Fruit fly (Drosophila melanogaster) whole organism, pupa: ENCODE results near the gene CG11581.
A peak's percentile ranks its signal among the peaks of the same experiment; 100 is the strongest.

ENCODE experiments used
- CG10348 ChIP-seq: fragments of 200-800 bp; sonication (Bioruptor generic); IDR thresholded peaks from 2 replicates; pipeline ENCODE4 v1.3.6; 2022; ENCODE audit warnings: missing biosample characterization, missing genetic modification characterization
- CG14655 ChIP-seq: fragments of 200-800 bp; sonication (Bioruptor generic); optimal IDR thresholded peaks from 3 replicates; lab custom pipeline; 2017; ENCODE audit warnings: mild to moderate bottlenecking, missing biosample characterization, missing genetic modification reagents, missing genetic modification characterization
- CG15710 ChIP-seq: fragments of 200-800 bp; sonication (Bioruptor generic); optimal IDR thresholded peaks from 2 replicates; lab custom pipeline; 2018; ENCODE audit warnings: missing biosample characterization, mild to moderate bottlenecking, missing genetic modification characterization, moderate library complexity
- CG17806 ChIP-seq: fragments of 200-800 bp; sonication (Bioruptor generic); optimal IDR thresholded peaks from 2 replicates; lab custom pipeline; 2018; ENCODE audit warnings: missing biosample characterization, mild to moderate bottlenecking, missing genetic modification characterization, moderate library complexity
- CG4496 ChIP-seq: fragments of 200-800 bp; sonication (Bioruptor generic); IDR thresholded peaks from 3 replicates; pipeline ENCODE4 v1.3.6; 2022; ENCODE audit warnings: missing biosample characterization, missing genetic modification characterization
- CG8159 ChIP-seq: fragments of 200-800 bp; sonication (Bioruptor generic); optimal IDR thresholded peaks from 3 replicates; lab custom pipeline; 2018; ENCODE audit warnings: missing biosample characterization, mild to moderate bottlenecking, missing genetic modification characterization, moderate library complexity
- CG8301 ChIP-seq: fragments of 200-800 bp; sonication (Bioruptor generic); optimal IDR thresholded peaks from 2 replicates; lab custom pipeline; 2018; ENCODE audit warnings: missing biosample characterization, mild to moderate bottlenecking, missing genetic modification characterization
- CG9948 ChIP-seq: fragments of 200-800 bp; sonication (Bioruptor generic); optimal IDR thresholded peaks from 2 replicates; lab custom pipeline; 2018; ENCODE audit warnings: missing biosample characterization, mild to moderate bottlenecking, missing genetic modification characterization, moderate library complexity
- EcR ChIP-seq: fragments of 200-800 bp; sonication (Bioruptor generic); optimal IDR thresholded peaks from 3 replicates; lab custom pipeline; 2019; ENCODE audit warnings: missing biosample characterization, missing genetic modification characterization, mild to moderate bottlenecking, moderate library complexity, missing genetic modification reagents
- Pif1A ChIP-seq: fragments of 200-800 bp; sonication (Bioruptor generic); optimal IDR thresholded peaks from 3 replicates; lab custom pipeline; 2016; ENCODE audit warnings: missing biosample characterization, missing genetic modification characterization
- fd96Ca ChIP-seq: fragments of 200-800 bp; sonication (Bioruptor generic); IDR thresholded peaks from 3 replicates; pipeline ENCODE4 v1.3.6; 2022; ENCODE audit warnings: missing biosample characterization, missing genetic modification characterization
- gl ChIP-seq: fragments of 200-800 bp; sonication (Bioruptor generic); optimal IDR thresholded peaks from 2 replicates; lab custom pipeline; 2018; ENCODE audit warnings: missing biosample characterization, mild to moderate bottlenecking, missing genetic modification characterization
- rn ChIP-seq: fragments of 200-800 bp; sonication (Bioruptor generic); IDR thresholded peaks from 2 replicates; pipeline ENCODE4 v1.3.6; 2022; ENCODE audit warnings: missing biosample characterization, missing genetic modification characterization

dm6 chrX:14169068-14169642 lies 7.6 kb upstream of the CG11581 start, which contains the start of gene CG12480:
- TF ChIP-seq CG17806 (tag; lab: Kevin White, UChicago) (no peak), CG4496 (0 out of 3 replicates have a peak, but pooled peaks have one; percentile 47), EcR (GFP tag; lab: Kevin White, UChicago) (no peak), CG14655 (GFP tag; lab: Kevin White, UChicago) (peak; percentile 13), CG8159 (tag; lab: Kevin White, UChicago) (no peak), gl (tag; lab: Kevin White, UChicago) (no peak), CG8301 (tag; lab: Kevin White, UChicago) (no peak), Pif1A (GFP tag; lab: Kevin White, UChicago) (no peak), CG15710 (tag; lab: Kevin White, UChicago) (no peak), rn (GFP tag; lab: Robert Waterston, UW) (no peak), fd96Ca (GFP tag; lab: Robert Waterston, UW) (no peak), CG10348 (GFP tag; lab: Robert Waterston, UW) (no peak), CG9948 (tag; lab: Kevin White, UChicago) (no peak)
